Worm (Caenorhabditis elegans) whole organism, L2 larva: ENCODE results near the gene C33H5.1.

Experiments used
- C34F6.9 ChIP-seq: fragments of 150-350 bp; optimal IDR thresholded peaks from 2 replicates; lab custom pipeline; 2014; ENCODE audit warnings: missing biosample characterization, missing genetic modification characterization
- R02D3.7 ChIP-seq: fragments of 150-350 bp; optimal IDR thresholded peaks from 2 replicates; lab custom pipeline; 2014; ENCODE audit warnings: missing biosample characterization, missing genetic modification characterization
- Y55F3AM.14 ChIP-seq: fragments of 200-800 bp; sonication (Bioruptor generic); optimal IDR thresholded peaks from 2 replicates; lab custom pipeline; 2018; ENCODE audit warnings: mild to moderate bottlenecking, missing genetic modification characterization, missing compliant biosample characterization
- ZK546.5 ChIP-seq: sonication (generic microtip); optimal IDR thresholded peaks from 2 replicates; lab custom pipeline; 2017; ENCODE audit warnings: missing biosample characterization, missing genetic modification characterization
- alr-1 ChIP-seq: fragments of 150-350 bp; optimal IDR thresholded peaks from 2 replicates; lab custom pipeline; 2014; ENCODE audit warnings: missing biosample characterization, missing genetic modification characterization
- blmp-1 ChIP-seq: sonication (generic microtip); optimal IDR thresholded peaks from 2 replicates; lab custom pipeline; 2017; ENCODE audit warnings: missing genetic modification characterization, mild to moderate bottlenecking, missing compliant biosample characterization, antibody characterized with exemption, moderate library complexity; ENCODE audit not compliant: insufficient read depth
- ceh-82 ChIP-seq: fragments of 150-350 bp; optimal IDR thresholded peaks from 2 replicates; lab custom pipeline; 2014; ENCODE audit warnings: missing biosample characterization, missing genetic modification characterization
- crh-2 ChIP-seq: sonication (generic microtip); optimal IDR thresholded peaks from 2 replicates; lab custom pipeline; 2017; ENCODE audit warnings: missing biosample characterization, missing genetic modification characterization
- elt-1 ChIP-seq: fragments of 150-350 bp; optimal IDR thresholded peaks from 2 replicates; lab custom pipeline; 2014; ENCODE audit warnings: missing biosample characterization, missing genetic modification characterization
- elt-3 ChIP-seq: sonication (generic microtip); optimal IDR thresholded peaks from 2 replicates; lab custom pipeline; 2017; ENCODE audit warnings: missing biosample characterization, missing genetic modification characterization
- fos-1 ChIP-seq: fragments of 150-350 bp; optimal IDR thresholded peaks from 2 replicates; lab custom pipeline; 2014; ENCODE audit warnings: missing biosample characterization, missing genetic modification characterization
- gmeb-1 ChIP-seq: fragments of 150-350 bp; optimal IDR thresholded peaks from 2 replicates; lab custom pipeline; 2014; ENCODE audit warnings: missing biosample characterization, missing genetic modification characterization
- lin-11 ChIP-seq: fragments of 150-350 bp; sonication (generic microtip); optimal IDR thresholded peaks from 2 replicates; lab custom pipeline; 2014; ENCODE audit warnings: missing biosample characterization, missing genetic modification characterization, inconsistent platforms, mixed read lengths
- lin-13 ChIP-seq: fragments of 150-350 bp; optimal IDR thresholded peaks from 2 replicates; lab custom pipeline; 2014; ENCODE audit warnings: missing biosample characterization, missing genetic modification reagents, missing genetic modification characterization
- lsy-2 ChIP-seq, 2 experiments: fragments of 150-350 bp in 1 of 2; sonication (generic microtip) in 1 of 2; optimal IDR thresholded peaks; 2 replicates each; lab custom pipeline; 2014 to 2017; ENCODE audit warnings: missing biosample characterization in 2 of 2, missing genetic modification characterization in 2 of 2
- mbf-1 ChIP-seq: sonication (generic microtip); optimal IDR thresholded peaks from 2 replicates; lab custom pipeline; 2017; ENCODE audit warnings: missing biosample characterization, missing genetic modification characterization
- mdl-1 ChIP-seq, 2 experiments: fragments of 150-350 bp in 1 of 2; sonication (generic microtip) in 1 of 2; optimal IDR thresholded peaks; 2 replicates each; lab custom pipeline; 2017; ENCODE audit warnings: missing biosample characterization in 2 of 2, missing genetic modification characterization in 2 of 2
- nhr-10 ChIP-seq: sonication (generic microtip); optimal IDR thresholded peaks from 2 replicates; lab custom pipeline; 2017; ENCODE audit warnings: missing biosample characterization, missing genetic modification characterization
- nhr-12 ChIP-seq: fragments of 150-350 bp; optimal IDR thresholded peaks from 2 replicates; lab custom pipeline; 2014; ENCODE audit warnings: missing biosample characterization, missing genetic modification characterization
- nhr-129 ChIP-seq: fragments of 150-350 bp; optimal IDR thresholded peaks from 2 replicates; lab custom pipeline; 2014; ENCODE audit warnings: missing biosample characterization, missing genetic modification characterization
- nhr-21 ChIP-seq: fragments of 150-350 bp; optimal IDR thresholded peaks from 2 replicates; lab custom pipeline; 2014; ENCODE audit warnings: missing biosample characterization, missing genetic modification characterization
- nhr-237 ChIP-seq: fragments of 150-350 bp; optimal IDR thresholded peaks from 2 replicates; lab custom pipeline; 2014; ENCODE audit warnings: missing biosample characterization, missing genetic modification characterization
- nhr-25 ChIP-seq: fragments of 150-350 bp; sonication (generic microtip); optimal IDR thresholded peaks from 3 replicates; lab custom pipeline; 2014; ENCODE audit warnings: missing biosample characterization, missing genetic modification characterization
- nhr-6 ChIP-seq: fragments of 150-350 bp; optimal IDR thresholded peaks from 2 replicates; lab custom pipeline; 2014; ENCODE audit warnings: missing biosample characterization, missing genetic modification characterization
- nhr-77 ChIP-seq: fragments of 150-350 bp; optimal IDR thresholded peaks from 2 replicates; lab custom pipeline; 2014; ENCODE audit warnings: missing biosample characterization, missing genetic modification characterization
- peb-1 ChIP-seq: fragments of 150-350 bp; optimal IDR thresholded peaks from 2 replicates; lab custom pipeline; 2014; ENCODE audit warnings: missing biosample characterization, missing genetic modification characterization
- sem-4 ChIP-seq: fragments of 150-350 bp; optimal IDR thresholded peaks from 2 replicates; lab custom pipeline; 2014; ENCODE audit warnings: missing biosample characterization, missing genetic modification reagents, missing genetic modification characterization
- sma-3 ChIP-seq: sonication (generic microtip); optimal IDR thresholded peaks from 2 replicates; lab custom pipeline; 2016; ENCODE audit warnings: missing genetic modification reagents, missing genetic modification characterization, missing compliant biosample characterization
- sma-9 ChIP-seq, 2 experiments: fragments of 150-350 bp in 1 of 2; sonication (generic microtip) in 1 of 2; optimal IDR thresholded peaks; 2 replicates each; lab custom pipeline; 2014 to 2016; ENCODE audit warnings: missing genetic modification characterization in 2 of 2, mild to moderate bottlenecking in 1 of 2, missing biosample characterization in 1 of 2, missing compliant biosample characterization in 1 of 2, missing genetic modification reagents in 1 of 2, moderate library complexity in 1 of 2
- snpc-4 ChIP-seq: fragments of 150-350 bp; optimal IDR thresholded peaks from 2 replicates; lab custom pipeline; 2014; ENCODE audit warnings: missing biosample characterization, missing genetic modification characterization
- unc-39 ChIP-seq: fragments of 150-350 bp; optimal IDR thresholded peaks from 2 replicates; lab custom pipeline; 2014; ENCODE audit warnings: missing biosample characterization, missing genetic modification characterization
- unc-55 ChIP-seq: fragments of 150-350 bp; sonication (generic microtip); optimal IDR thresholded peaks from 3 replicates; lab custom pipeline; 2014; ENCODE audit warnings: missing biosample characterization, missing genetic modification reagents, missing genetic modification characterization
- zag-1 ChIP-seq: fragments of 150-350 bp; optimal IDR thresholded peaks from 2 replicates; lab custom pipeline; 2014; ENCODE audit warnings: missing biosample characterization, missing genetic modification characterization
- ztf-11 ChIP-seq: sonication (generic microtip); optimal IDR thresholded peaks from 2 replicates; lab custom pipeline; 2017; ENCODE audit warnings: missing biosample characterization, missing genetic modification characterization
- ztf-4 ChIP-seq: fragments of 150-350 bp; optimal IDR thresholded peaks from 2 replicates; lab custom pipeline; 2014; ENCODE audit warnings: missing biosample characterization, missing genetic modification characterization

The C33H5.1 gene

ce11 chrIV:7829275-7829938 is 20.7 kb downstream of the C33H5.1 start, which contains the start of gene C06A6.4:
TSS of gene C06A6.4 (minus strand) at chrIV:7829298.
- no peak for TF ChIP-seq C34F6.9 (tag; lab: Kevin White, UChicago)
- no peak for TF ChIP-seq sma-9 (GFP tag; optimal IDR thresholded peaks at IDR 0.05; lab: Kevin White, UChicago)
- TF ChIP-seq sma-9 (tag; optimal IDR thresholded peaks at IDR 0.05; lab: Kevin White, UChicago) = no peak
- no peak for TF ChIP-seq ztf-11 (tag; lab: Kevin White, UChicago)
- peak; percentile 14 for TF ChIP-seq fos-1 (tag; lab: Kevin White, UChicago)
- TF ChIP-seq nhr-6 (tag; lab: Kevin White, UChicago) = no peak
- TF ChIP-seq snpc-4 (tag; lab: Kevin White, UChicago) = no peak
- no peak for TF ChIP-seq lin-11 (tag; lab: Kevin White, UChicago)
- TF ChIP-seq alr-1 (tag; lab: Kevin White, UChicago) = no peak

ce11 chrIV:7830151-7830550 is 21.4 kb downstream of the C33H5.1 start, which contains the start of gene mvb-12:
TSS of gene mvb-12 (plus strand) at chrIV:7830525.
- TF ChIP-seq crh-2 (tag; lab: Kevin White, UChicago) = peak; percentile 21
- TF ChIP-seq nhr-237 (tag; lab: Kevin White, UChicago) = no peak
- no peak for TF ChIP-seq peb-1
- no peak for TF ChIP-seq nhr-77 (tag; lab: Kevin White, UChicago)
- peak; percentile 37 for TF ChIP-seq fos-1 (tag; lab: Kevin White, UChicago)
- peak; percentile 40 for TF ChIP-seq unc-55 (GFP tag; lab: Kevin White, UChicago)
- TF ChIP-seq C34F6.9 (tag; lab: Kevin White, UChicago) = peak; percentile 43
- peak in 1 of 2 experiments; percentile 54 for TF ChIP-seq lsy-2 (tag; optimal IDR thresholded peaks at IDR 0.05; lab: Kevin White, UChicago)
- peak; percentile 43 for TF ChIP-seq nhr-129

ce11 chrIV:7834625-7835228 is 26.0 kb downstream of the C33H5.1 start, which contains the start of gene erp-44.2:
TSS of gene erp-44.2 (minus strand) at chrIV:7834675.
- TF ChIP-seq snpc-4 (tag; lab: Kevin White, UChicago) (no peak), unc-39 (tag; lab: Kevin White, UChicago) (no peak), peb-1 (no peak), ztf-4 (no peak), ceh-82 (tag; lab: Kevin White, UChicago) (no peak), Y55F3AM.14 (GFP tag; lab: Kevin White, UChicago) (no peak), R02D3.7 (tag; lab: Kevin White, UChicago) (no peak), lin-11 (tag; lab: Kevin White, UChicago) (no peak), nhr-21 (no peak), nhr-237 (tag; lab: Kevin White, UChicago) (no peak), ztf-11 (tag; lab: Kevin White, UChicago) (no peak), zag-1 (tag; lab: Kevin White, UChicago) (no peak), alr-1 (tag; lab: Kevin White, UChicago) (no peak), lsy-2 (tag; optimal IDR thresholded peaks at IDR 0.05; lab: Kevin White, UChicago) (no peak), lin-13 (no peak), elt-1 (tag; lab: Kevin White, UChicago) (no peak)

- TF ChIP-seq nhr-25 (tag; lab: Kevin White, UChicago) (peak; percentile 44), blmp-1 (tag; lab: Kevin White, UChicago) (peak; percentile 39), unc-39 (tag; lab: Kevin White, UChicago) (no peak), nhr-6 (tag; lab: Kevin White, UChicago) (no peak), fos-1 (tag; lab: Kevin White, UChicago) (peak; percentile 6), sma-3 (GFP tag; lab: Kevin White, UChicago) (peak; percentile 19), lsy-2 (tag; optimal IDR thresholded peaks at IDR 0.05; lab: Kevin White, UChicago) (peak in 1 of 2 experiments; percentile 38), ztf-11 (tag; lab: Kevin White, UChicago) (no peak), sem-4 (tag; lab: Kevin White, UChicago) (no peak), nhr-21 (peak; percentile 4), C34F6.9 (tag; lab: Kevin White, UChicago) (peak; percentile 8), nhr-129 (peak; percentile 29), gmeb-1 (tag; lab: Kevin White, UChicago) (no peak)
These were observed 27.3 kb downstream of the C33H5.1 start for ce11 chrIV:7836030-7836429.

ce11 chrIV:7836491-7836890 is 27.8 kb downstream of the C33H5.1 start:
- no peak for TF ChIP-seq elt-3 (tag; lab: Kevin White, UChicago)
- no peak for TF ChIP-seq R02D3.7 (tag; lab: Kevin White, UChicago)
- TF ChIP-seq lsy-2 (tag; optimal IDR thresholded peaks at IDR 0.05; lab: Kevin White, UChicago) = no peak
- TF ChIP-seq nhr-25 (tag; lab: Kevin White, UChicago) = peak; percentile 28
- no peak for TF ChIP-seq C34F6.9 (tag; lab: Kevin White, UChicago)
- no peak for TF ChIP-seq mdl-1 (tag; optimal IDR thresholded peaks at IDR 0.05; lab: Kevin White, UChicago)
- peak; percentile 72 for TF ChIP-seq blmp-1 (tag; lab: Kevin White, UChicago)
- TF ChIP-seq mbf-1 (tag; lab: Kevin White, UChicago) = no peak
- TF ChIP-seq lin-13 = no peak
- no peak for TF ChIP-seq nhr-12
- TF ChIP-seq nhr-129 = no peak
- no peak for TF ChIP-seq ZK546.5
- no peak for TF ChIP-seq nhr-10 (tag; lab: Kevin White, UChicago)
- TF ChIP-seq unc-55 (GFP tag; lab: Kevin White, UChicago) = no peak
